Fruit fly (Drosophila melanogaster) whole organism, prepupa: Measurements from ENCODE around the gene Actbeta.

Source experiments
- Eip75B ChIP-seq: fragments of 200-800 bp; sonication (Bioruptor generic); optimal IDR thresholded peaks from 3 replicates; lab custom pipeline; 2016; ENCODE audit warnings: missing biosample characterization, missing genetic modification characterization
- Hr4 ChIP-seq: fragments of 200-800 bp; sonication (Bioruptor generic); optimal IDR thresholded peaks from 3 replicates; lab custom pipeline; 2016; ENCODE audit warnings: missing biosample characterization, missing genetic modification characterization

dm6 chr4:1064652-1065218 is 19.9 kb downstream of the Actbeta start, which contains the start of gene Zyx:
- no peak for TF ChIP-seq Hr4 (GFP tag; lab: Kevin White, UChicago)
- TF ChIP-seq Eip75B (GFP tag; lab: Kevin White, UChicago), result no peak
